Fruit fly (Drosophila melanogaster) whole organism, wandering third instar larva: ENCODE measurements around the gene FoxL1.
A peak's percentile ranks its signal among the peaks of the same experiment; 100 is the strongest.

Experiments used
- CG32264 ChIP-seq: fragments of 200-800 bp; sonication (Bioruptor generic); optimal IDR thresholded peaks from 2 replicates; lab custom pipeline; 2016; ENCODE audit warnings: missing biosample characterization, missing genetic modification characterization
- CG9705 ChIP-seq: fragments of 200-800 bp; sonication (Bioruptor generic); optimal IDR thresholded peaks from 2 replicates; lab custom pipeline; 2018; ENCODE audit warnings: missing biosample characterization, mild to moderate bottlenecking, missing genetic modification characterization
- Hr78 ChIP-seq: fragments of >200 bp; optimal IDR thresholded peaks from 2 replicates; lab custom pipeline; 2017; ENCODE audit warnings: missing biosample characterization, missing genetic modification characterization
- Vsx2 ChIP-seq: fragments of 200-300, 225-300 bp; sonication (Bioruptor generic); optimal IDR thresholded peaks from 2 replicates; lab custom pipeline; 2018; ENCODE audit warnings: missing biosample characterization, missing genetic modification characterization; ENCODE audit not compliant: partially characterized antibody
- dsf ChIP-seq: sonication (Bioruptor generic); optimal IDR thresholded peaks from 2 replicates; lab custom pipeline; 2016; ENCODE audit warnings: missing biosample characterization, missing genetic modification characterization, borderline replicate concordance
- ey ChIP-seq: fragments of 200-800 bp; sonication (Bioruptor generic); optimal IDR thresholded peaks from 2 replicates; lab custom pipeline; 2016; ENCODE audit warnings: missing biosample characterization, missing genetic modification characterization
- h ChIP-seq: fragments of 200-800 bp; sonication (Bioruptor generic); optimal IDR thresholded peaks from 3 replicates; lab custom pipeline; 2016; ENCODE audit warnings: missing biosample characterization, mild to moderate bottlenecking, missing genetic modification characterization
- jim ChIP-seq: fragments of 175-275, 200-325 bp; sonication (Bioruptor generic); optimal IDR thresholded peaks from 2 replicates; lab custom pipeline; 2016; ENCODE audit warnings: missing biosample characterization, mild to moderate bottlenecking, missing genetic modification characterization
- lola ChIP-seq: fragments of >200 bp; optimal IDR thresholded peaks from 2 replicates; lab custom pipeline; 2017; ENCODE audit warnings: missing biosample characterization, missing genetic modification characterization
- pan ChIP-seq: fragments of >200 bp; optimal IDR thresholded peaks from 2 replicates; lab custom pipeline; 2017
- psq ChIP-seq: fragments of 200-800 bp; sonication (Bioruptor generic); optimal IDR thresholded peaks from 3 replicates; lab custom pipeline; 2017; ENCODE audit warnings: missing biosample characterization, mild to moderate bottlenecking, missing genetic modification characterization, moderate library complexity
- rgr ChIP-seq: fragments of 200-800 bp; sonication (Bioruptor generic); optimal IDR thresholded peaks from 3 replicates; lab custom pipeline; 2016; ENCODE audit warnings: missing biosample characterization, mild to moderate bottlenecking, missing genetic modification characterization
- sv ChIP-seq: fragments of 200-800 bp; sonication (Bioruptor generic); optimal IDR thresholded peaks from 3 replicates; lab custom pipeline; 2016; ENCODE audit warnings: missing biosample characterization, missing genetic modification characterization
- usp ChIP-seq: fragments of >200 bp; optimal IDR thresholded peaks from 2 replicates; lab custom pipeline; 2017; ENCODE audit warnings: missing biosample characterization, missing genetic modification characterization

DNA sequence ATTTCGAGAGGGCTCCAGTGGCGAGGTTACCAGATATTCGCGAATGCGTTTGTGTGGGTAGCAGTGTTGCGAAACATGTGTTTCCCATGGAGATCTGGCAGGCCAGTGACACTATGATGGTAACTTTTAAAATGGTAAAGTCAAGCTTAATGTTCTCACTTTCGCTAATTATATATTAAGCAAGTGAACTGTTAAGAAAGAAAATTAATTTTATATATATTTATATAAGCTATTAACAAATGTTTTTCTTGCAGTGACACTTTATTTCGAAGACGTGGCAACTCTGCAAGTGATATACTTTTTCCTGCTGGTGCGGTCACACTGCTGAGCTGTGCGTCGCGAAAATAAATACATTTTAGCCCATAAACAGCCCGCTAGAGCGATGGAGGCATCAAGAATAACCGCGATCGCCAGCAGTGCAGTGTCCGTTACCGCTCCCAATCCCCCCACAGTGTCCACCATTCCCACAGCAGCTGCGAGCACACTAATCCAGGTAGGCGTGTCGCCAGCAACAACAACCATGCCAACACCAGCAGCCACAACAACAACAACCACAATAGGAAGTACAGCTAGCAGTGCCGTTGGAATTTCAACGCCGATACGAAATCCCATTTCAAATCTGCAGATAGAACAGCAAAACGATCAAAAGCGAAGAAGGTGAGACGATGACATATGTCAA is 21.7 kb downstream of the FoxL1 start, which contains the start of the genes CG11593 and Rcd5:
- TF ChIP-seq psq (peak; percentile 60), ey (GFP tag; lab: Kevin White, UChicago) (no peak), CG9705 (GFP tag; lab: Kevin White, UChicago) (no peak), CG32264 (no peak), rgr (GFP tag; lab: Kevin White, UChicago) (no peak), h (GFP tag; lab: Kevin White, UChicago) (no peak), lola (GFP tag; lab: Kevin White, UChicago) (no peak), pan (lab: Kevin White, UChicago) (no peak), usp (GFP tag; lab: Kevin White, UChicago) (no peak), sv (GFP tag; lab: Kevin White, UChicago) (peak; percentile 27), Hr78 (GFP tag; lab: Kevin White, UChicago) (no peak), Vsx2 (GFP tag; lab: Kevin White, UChicago) (no peak), jim (no peak), dsf (no peak)
